Worm (Caenorhabditis elegans): ENCODE data around the gene Y77E11A.8.
A peak's percentile ranks its signal among the peaks of the same experiment; 100 is the strongest.

The Y77E11A.8 gene

ce11 chrIV:1378954-1379353 is 45.9 kb downstream of the Y77E11A.8 start:
- TF ChIP-seq Y22D7AL.16 (tag; optimal IDR thresholded peaks at IDR 0.05) (no peak), elt-4 (tag; optimal IDR thresholded peaks at IDR 0.05) (no peak), C08G9.2 (tag; optimal IDR thresholded peaks at IDR 0.05) (no peak), elt-2 (tag; optimal IDR thresholded peaks at IDR 0.05) (peak; percentile 92)

- TF ChIP-seq unc-86 (tag; optimal IDR thresholded peaks at IDR 0.05), result no peak
- no peak for TF ChIP-seq ceh-2 (tag; optimal IDR thresholded peaks at IDR 0.05)
- TF ChIP-seq pha-4 (tag; optimal IDR thresholded peaks at IDR 0.05), result no peak
- TF ChIP-seq ceh-9 (tag; optimal IDR thresholded peaks at IDR 0.05), result no peak
- no peak for TF ChIP-seq fax-1 (tag; optimal IDR thresholded peaks at IDR 0.05)
- TF ChIP-seq tbx-2 (tag; optimal IDR thresholded peaks at IDR 0.05), result no peak
- no peak for TF ChIP-seq nfya-1 (tag; optimal IDR thresholded peaks at IDR 0.05)
- TF ChIP-seq ceh-48 (tag; optimal IDR thresholded peaks at IDR 0.05), result no peak
- no peak for TF ChIP-seq nhr-11 (tag; optimal IDR thresholded peaks at IDR 0.05)
- TF ChIP-seq hlh-8 (tag; optimal IDR thresholded peaks at IDR 0.05), result no peak
- TF ChIP-seq hlh-13 (GFP tag; optimal IDR thresholded peaks at IDR 0.05), result peak; percentile 23
- no peak for TF ChIP-seq syd-9 (tag; optimal IDR thresholded peaks at IDR 0.05)
- no peak for TF ChIP-seq ets-4 (tag; optimal IDR thresholded peaks at IDR 0.05)
- TF ChIP-seq tbx-7 (tag; optimal IDR thresholded peaks at IDR 0.05), result no peak
- TF ChIP-seq che-1 (tag; optimal IDR thresholded peaks at IDR 0.05), result no peak
- TF ChIP-seq ref-2 (tag; optimal IDR thresholded peaks at IDR 0.05), result no peak
- TF ChIP-seq ceh-6 (GFP tag; optimal IDR thresholded peaks at IDR 0.05), result peak; percentile 41
- TF ChIP-seq C08G9.2 (tag; optimal IDR thresholded peaks at IDR 0.05), result no peak
- 0 out of 2 replicates have a peak, but pooled peaks have one; percentile 4 for TF ChIP-seq unc-3 (GFP tag; conservative IDR thresholded peaks at IDR 0.05)
- TF ChIP-seq unc-3 (tag; optimal IDR thresholded peaks at IDR 0.05), result no peak
- no peak for TF ChIP-seq ama-1 (optimal IDR thresholded peaks at IDR 0.05)
- TF ChIP-seq pros-1 (tag; optimal IDR thresholded peaks at IDR 0.05), result no peak
- no peak for TF ChIP-seq pax-1 (tag; optimal IDR thresholded peaks at IDR 0.05)
Observed at ce11 chrIV:1377699-1378098, 47.2 kb downstream of the Y77E11A.8 start.

DNA sequence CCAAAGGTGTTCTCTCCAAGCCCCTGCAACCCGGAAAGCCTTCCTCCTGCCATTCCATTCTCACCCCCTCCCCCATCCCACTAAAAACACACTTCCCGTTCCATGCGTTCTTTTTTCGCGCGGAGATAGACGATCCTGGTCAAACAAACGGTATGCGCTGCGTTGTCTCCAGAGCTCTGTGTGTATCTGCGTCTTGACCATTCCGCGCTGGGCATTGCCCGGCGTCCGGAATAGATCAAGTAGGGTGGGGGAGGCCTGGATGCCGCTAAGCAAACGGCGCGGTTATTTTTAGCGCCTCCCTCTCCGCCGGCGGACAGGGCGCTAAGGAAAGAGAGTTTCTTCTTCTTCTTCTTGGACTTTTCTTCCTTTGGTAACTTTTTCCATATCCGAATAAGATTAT is 49.6 kb downstream of the Y77E11A.8 start:
- no peak for TF ChIP-seq pha-2 (tag; optimal IDR thresholded peaks at IDR 0.05)
- TF ChIP-seq tbx-7 (tag; optimal IDR thresholded peaks at IDR 0.05), result no peak
- no peak for TF ChIP-seq fkh-10 (GFP tag; optimal IDR thresholded peaks at IDR 0.05)

Measured in whole organism, late embryonic.